Fruit fly (Drosophila melanogaster) whole organism, embryonic: Measurements from ENCODE around the gene Rbbp5.

ENCODE experiments used
- Bgb ChIP-seq: fragments of 200-800 bp; sonication (Bioruptor generic); IDR thresholded peaks from 2 replicates; pipeline ENCODE4 v1.3.6; 2022; ENCODE audit warnings: missing biosample characterization, missing genetic modification characterization; ENCODE audit not compliant: partially characterized antibody
- CG1024 ChIP-seq: fragments of 200-800 bp; sonication (Bioruptor generic); IDR thresholded peaks from 2 replicates; pipeline ENCODE4 v1.3.6; 2022; ENCODE audit warnings: missing biosample characterization, missing genetic modification characterization
- CG12659 ChIP-seq: fragments of 200-800 bp; sonication (Bioruptor generic); optimal IDR thresholded peaks from 3 replicates; lab custom pipeline; 2017; ENCODE audit warnings: mild to moderate bottlenecking, missing biosample characterization, missing genetic modification reagents, missing genetic modification characterization
- CG14014 ChIP-seq: fragments of 200-800 bp; sonication (Bioruptor generic); IDR thresholded peaks from 2 replicates; pipeline ENCODE4 v1.3.6; 2022; ENCODE audit warnings: missing biosample characterization, missing genetic modification characterization
- CG14667 ChIP-seq: fragments of 200-800 bp; sonication (Bioruptor generic); IDR thresholded peaks from 2 replicates; pipeline ENCODE4 v1.3.6; 2022; ENCODE audit warnings: missing biosample characterization, missing genetic modification characterization
- CG17328 ChIP-seq: fragments of 200-800 bp; sonication (Bioruptor generic); IDR thresholded peaks from 2 replicates; pipeline ENCODE4 v1.3.6; 2022; ENCODE audit warnings: missing biosample characterization, missing genetic modification characterization
- CG17361 ChIP-seq: fragments of 200-800 bp; sonication (Bioruptor generic); IDR thresholded peaks from 3 replicates; pipeline ENCODE4 v1.3.6; 2022; ENCODE audit warnings: missing biosample characterization, missing genetic modification characterization
- CG2120 ChIP-seq: fragments of 200-800 bp; sonication (Bioruptor generic); optimal IDR thresholded peaks from 3 replicates; lab custom pipeline; 2016; ENCODE audit warnings: missing biosample characterization, missing genetic modification characterization
- CG30403 ChIP-seq: fragments of 200-800 bp; sonication (Bioruptor generic); optimal IDR thresholded peaks from 3 replicates; lab custom pipeline; 2016; ENCODE audit warnings: missing biosample characterization, missing genetic modification characterization
- CG34376 ChIP-seq: fragments of 200-800 bp; sonication (Bioruptor generic); optimal IDR thresholded peaks from 2 replicates; lab custom pipeline; 2018; ENCODE audit warnings: missing biosample characterization, mild to moderate bottlenecking, missing genetic modification characterization
- CG34422 ChIP-seq: fragments of 200-800 bp; sonication (Bioruptor generic); IDR thresholded peaks from 3 replicates; pipeline ENCODE4 v1.3.6; 2022; ENCODE audit warnings: missing biosample characterization, missing genetic modification characterization
- CG5953 ChIP-seq: fragments of 200-800 bp; sonication (Bioruptor generic); IDR thresholded peaks from 2 replicates; pipeline ENCODE4 v1.3.6; 2022; ENCODE audit warnings: missing biosample characterization, missing genetic modification characterization
- CG9932 ChIP-seq: fragments of 200-800 bp; sonication (Bioruptor generic); IDR thresholded peaks from 2 replicates; pipeline ENCODE4 v1.3.6; 2022; ENCODE audit warnings: missing biosample characterization, missing genetic modification characterization
- Drgx ChIP-seq: fragments of 200-800 bp; sonication (Bioruptor generic); IDR thresholded peaks from 2 replicates; pipeline ENCODE4 v1.3.6; 2022; ENCODE audit warnings: missing biosample characterization, missing genetic modification characterization
- Eip74EF ChIP-seq, 2 experiments: fragments of 200-800 bp in 1 of 2; fragments of >200 bp in 1 of 2; sonication (Bioruptor generic) in 1 of 2; optimal IDR thresholded peaks; 2 replicates each; lab custom pipeline; 2017 to 2019; ENCODE audit warnings: missing biosample characterization in 2 of 2, missing genetic modification characterization in 2 of 2, mild to moderate bottlenecking in 1 of 2, moderate library complexity in 1 of 2
- Ets65A ChIP-seq: fragments of 200-800 bp; sonication (Bioruptor generic); peaks from one replicate; lab custom pipeline; 2016; ENCODE audit warnings: missing biosample characterization, missing genetic modification characterization
- GATAe ChIP-seq: fragments of 200-800 bp; sonication (Bioruptor generic); conservative IDR thresholded peaks from 2 replicates; pipeline ENCODE4 v1.3.6; 2022; ENCODE audit warnings: missing biosample characterization, missing genetic modification characterization
- Mad ChIP-seq: fragments of 200-800 bp; sonication (Bioruptor generic); optimal IDR thresholded peaks from 2 replicates; lab custom pipeline; 2016; ENCODE audit warnings: missing biosample characterization, missing genetic modification characterization
- Med ChIP-seq: fragments of 200-800 bp; sonication (Bioruptor generic); peaks from one replicate; lab custom pipeline; 2016; ENCODE audit warnings: missing biosample characterization, missing genetic modification characterization, mild to moderate bottlenecking, inconsistent platforms, moderate library complexity
- Rfx ChIP-seq: fragments of 200-800 bp; sonication (Bioruptor generic); IDR thresholded peaks from 2 replicates; pipeline ENCODE4 v1.3.6; 2022; ENCODE audit warnings: missing biosample characterization, missing genetic modification characterization
- Trl ChIP-seq, 3 experiments: fragments of >200 bp in 2 of 3; fragments of 200-800 bp in 1 of 3; sonication (Bioruptor generic) in 1 of 3; optimal IDR thresholded peaks; 2 replicates in 1 of 3; 3 replicates in 2 of 3; lab custom pipeline; 2016 to 2017; ENCODE audit warnings: missing biosample characterization in 1 of 3, missing genetic modification characterization in 1 of 3
- amos ChIP-seq: fragments of 200-800 bp; sonication (Bioruptor generic); IDR thresholded peaks from 2 replicates; pipeline ENCODE4 v1.3.6; 2022; ENCODE audit warnings: missing biosample characterization, missing genetic modification characterization; ENCODE audit not compliant: partially characterized antibody
- cg ChIP-seq: fragments of 200-800 bp; sonication (Bioruptor generic); optimal IDR thresholded peaks from 3 replicates; lab custom pipeline; 2019; ENCODE audit warnings: missing biosample characterization, mild to moderate bottlenecking, missing genetic modification characterization, moderate library complexity
- chinmo ChIP-seq: fragments of 200-800 bp; sonication (Bioruptor generic); IDR thresholded peaks from 4 replicates; pipeline ENCODE4 v1.3.6; 2022; ENCODE audit warnings: missing biosample characterization, missing genetic modification characterization; ENCODE audit not compliant: partially characterized antibody
- cwo ChIP-seq: fragments of 200-800 bp; sonication (Bioruptor generic); optimal IDR thresholded peaks from 3 replicates; lab custom pipeline; 2017; ENCODE audit warnings: missing biosample characterization, missing genetic modification characterization, mild to moderate bottlenecking, moderate library complexity, missing genetic modification reagents
- exex ChIP-seq: fragments of 200-800 bp; sonication (Bioruptor generic); optimal IDR thresholded peaks from 4 replicates; lab custom pipeline; 2018; ENCODE audit warnings: missing biosample characterization, mild to moderate bottlenecking, missing genetic modification characterization, moderate library complexity
- grau ChIP-seq: fragments of 200-800 bp; optimal IDR thresholded peaks from 3 replicates; lab custom pipeline; 2019; ENCODE audit warnings: missing biosample characterization, mild to moderate bottlenecking, missing genetic modification characterization, moderate library complexity
- grn ChIP-seq: fragments of 200-800 bp; sonication (Bioruptor generic); optimal IDR thresholded peaks from 3 replicates; lab custom pipeline; 2017; ENCODE audit warnings: missing biosample characterization, missing genetic modification characterization
- lbe ChIP-seq: fragments of 200-800 bp; sonication (Bioruptor generic); optimal IDR thresholded peaks from 2 replicates; lab custom pipeline; 2016; ENCODE audit warnings: missing biosample characterization, mild to moderate bottlenecking, missing genetic modification characterization
- pho ChIP-seq: fragments of 200-800 bp; sonication (Bioruptor generic); optimal IDR thresholded peaks from 2 replicates; lab custom pipeline; 2016; ENCODE audit warnings: missing biosample characterization, missing genetic modification characterization
- repo ChIP-seq: fragments of 200-800 bp; sonication (Bioruptor generic); optimal IDR thresholded peaks from 2 replicates; lab custom pipeline; 2016; ENCODE audit warnings: missing biosample characterization, missing genetic modification characterization
- sens ChIP-seq: fragments of 200-800 bp; sonication (Bioruptor generic); peaks from one replicate; lab custom pipeline; 2016; ENCODE audit warnings: missing biosample characterization, missing genetic modification characterization
- shn ChIP-seq: fragments of 200-800 bp; sonication (Bioruptor generic); optimal IDR thresholded peaks from 3 replicates; lab custom pipeline; 2016; ENCODE audit warnings: missing biosample characterization, missing genetic modification characterization
- sim ChIP-seq: fragments of 200-800 bp; sonication (Bioruptor generic); IDR thresholded peaks from 2 replicates; pipeline ENCODE4 v1.3.6; 2022; ENCODE audit warnings: missing biosample characterization, missing genetic modification characterization
- sug ChIP-seq: fragments of 200-800 bp; optimal IDR thresholded peaks from 2 replicates; lab custom pipeline; 2019; ENCODE audit warnings: missing biosample characterization, mild to moderate bottlenecking, missing genetic modification characterization, moderate library complexity
- vvl ChIP-seq: fragments of 200-800 bp; sonication (Bioruptor generic); IDR thresholded peaks from 2 replicates; pipeline ENCODE4 v1.3.6; 2022; ENCODE audit warnings: missing biosample characterization, missing genetic modification characterization
- zen ChIP-seq: fragments of 200-800 bp; sonication (Bioruptor generic); optimal IDR thresholded peaks from 3 replicates; lab custom pipeline; 2018; ENCODE audit warnings: missing biosample characterization, mild to moderate bottlenecking, missing genetic modification characterization, moderate library complexity

The Rbbp5 gene

dm6 chr3L:20354872-20355271 is 7.1 kb upstream of the Rbbp5 start:
- no peak for TF ChIP-seq zen
- TF ChIP-seq CG5953, result peak; percentile 26; the same call in 1 of the 2 replicates

dm6 chr3L:20354363-20354762 is 6.6 kb upstream of the Rbbp5 start:
- TF ChIP-seq CG14014 (GFP tag; lab: Robert Waterston, UW) (no peak), CG9932 (GFP tag; lab: Robert Waterston, UW) (no peak), sens (GFP tag; lab: Kevin White, UChicago) (peak; percentile 55), exex (tag; lab: Kevin White, UChicago) (peak; percentile 85), CG12659 (no peak), Ets65A (GFP tag; lab: Kevin White, UChicago) (peak; percentile 47), CG14667 (GFP tag; lab: Robert Waterston, UW) (no peak), sim (no peak), Eip74EF (GFP tag; optimal IDR thresholded peaks at IDR 0.05; lab: Kevin White, UChicago) (no peak), grau (no peak), Mad (GFP tag; lab: Kevin White, UChicago) (no peak), Bgb (GFP tag; lab: Robert Waterston, UW) (no peak)
- TF ChIP-seq, all 482 proteins: peak for 3

- TF ChIP-seq CG17328 (no peak), vvl (peak; percentile 38; the same call in 1 of the 2 replicates), Rfx (GFP tag; lab: Robert Waterston, UW) (peak; percentile 16; the same call in 1 of the 2 replicates), GATAe (GFP tag; lab: Robert Waterston, UW) (peak; percentile 23; the same call in 1 of the 2 replicates), cwo (peak; percentile 3), Drgx (GFP tag; lab: Robert Waterston, UW) (0 out of 2 replicates have a peak, but pooled peaks have one; percentile 20), Med (GFP tag; lab: Kevin White, UChicago) (peak; percentile 78), repo (no peak), grn (GFP tag; lab: Kevin White, UChicago) (peak; percentile 94), cg (GFP tag; lab: Kevin White, UChicago) (peak; percentile 22), CG17361 (GFP tag; lab: Robert Waterston, UW) (no peak), CG2120 (GFP tag; lab: Kevin White, UChicago) (peak; percentile 4), CG34376 (GFP tag; lab: Kevin White, UChicago) (peak; percentile 56), Trl (optimal IDR thresholded peaks at IDR 0.05; lab: Kevin White, UChicago) (peak in 1 of 2 experiments; percentile 1), Trl (GFP tag; optimal IDR thresholded peaks at IDR 0.05; lab: Kevin White, UChicago) (no peak), shn (no peak), CG1024 (0 out of 2 replicates have a peak, but pooled peaks have one; percentile 18), CG34422 (GFP tag; lab: Robert Waterston, UW) (no peak), pho (no peak), CG30403 (no peak), chinmo (GFP tag; lab: Robert Waterston, UW) (peak; percentile 72; the same call in 1 of the 4 replicates), sug (peak; percentile 51), amos (GFP tag; lab: Robert Waterston, UW) (no peak), lbe (GFP tag; lab: Kevin White, UChicago) (peak; percentile 24)
These were observed 6.1 kb upstream of the Rbbp5 start for dm6 chr3L:20353726-20354332.
